Worm (Caenorhabditis elegans) whole organism, late embryonic: ENCODE data around the gene jmjd-3.3.
A peak's percentile ranks its signal among the peaks of the same experiment; 100 is the strongest.

Experiments used
- C38D4.7 ChIP-seq: fragments of 200-800 bp; sonication (Bioruptor generic); optimal IDR thresholded peaks from 2 replicates; lab custom pipeline; 2018; ENCODE audit warnings: mild to moderate bottlenecking, missing genetic modification characterization, moderate library complexity, missing compliant biosample characterization
- F13H6.1 ChIP-seq: sonication (generic microtip); optimal IDR thresholded peaks from 2 replicates; lab custom pipeline; 2016; ENCODE audit warnings: missing genetic modification characterization, missing compliant biosample characterization
- K02D7.2 ChIP-seq: sonication (generic microtip); optimal IDR thresholded peaks from 2 replicates; lab custom pipeline; 2017; ENCODE audit warnings: mild to moderate bottlenecking, missing genetic modification characterization, missing compliant biosample characterization
- K09A11.1 ChIP-seq: sonication (generic microtip); optimal IDR thresholded peaks from 2 replicates; lab custom pipeline; 2017; ENCODE audit warnings: antibody characterized with exemption, mild to moderate bottlenecking, missing genetic modification characterization, missing compliant biosample characterization; ENCODE audit not compliant: insufficient read depth
- Y22D7AL.16 ChIP-seq: sonication (generic microtip); optimal IDR thresholded peaks from 2 replicates; lab custom pipeline; 2016; ENCODE audit warnings: missing genetic modification characterization, missing compliant biosample characterization
- ahr-1 ChIP-seq: sonication (generic microtip); optimal IDR thresholded peaks from 2 replicates; lab custom pipeline; 2016; ENCODE audit warnings: missing genetic modification characterization, missing compliant biosample characterization
- ceh-14 ChIP-seq: sonication (generic microtip); optimal IDR thresholded peaks from 2 replicates; lab custom pipeline; 2016; ENCODE audit warnings: missing genotype, missing genetic modification characterization, missing compliant biosample characterization
- ceh-18 ChIP-seq: sonication (generic microtip); optimal IDR thresholded peaks from 2 replicates; lab custom pipeline; 2016; ENCODE audit warnings: missing genetic modification characterization, missing compliant biosample characterization
- ceh-19 ChIP-seq: fragments of 200-800 bp; sonication (Bioruptor generic); optimal IDR thresholded peaks from 2 replicates; lab custom pipeline; 2018; ENCODE audit warnings: mild to moderate bottlenecking, missing genetic modification characterization, missing compliant biosample characterization
- ceh-2 ChIP-seq: sonication (generic microtip); optimal IDR thresholded peaks from 2 replicates; lab custom pipeline; 2016; ENCODE audit warnings: missing genotype, missing genetic modification characterization, missing compliant biosample characterization
- ceh-30 ChIP-seq: fragments of 150-350 bp; optimal IDR thresholded peaks from 2 replicates; lab custom pipeline; 2014; ENCODE audit warnings: missing biosample characterization, missing genetic modification characterization
- ceh-34 ChIP-seq: sonication (generic microtip); optimal IDR thresholded peaks from 2 replicates; lab custom pipeline; 2016; ENCODE audit warnings: mild to moderate bottlenecking, missing genetic modification characterization, missing compliant biosample characterization
- ceh-48 ChIP-seq: sonication (generic microtip); optimal IDR thresholded peaks from 2 replicates; lab custom pipeline; 2016; ENCODE audit warnings: missing genetic modification characterization, inconsistent platforms, missing compliant biosample characterization
- ceh-6 ChIP-seq: fragments of 200-800 bp; sonication (Bioruptor generic); optimal IDR thresholded peaks from 2 replicates; lab custom pipeline; 2018; ENCODE audit warnings: mild to moderate bottlenecking, missing genetic modification characterization, missing compliant biosample characterization
- che-1 ChIP-seq: sonication (generic microtip); optimal IDR thresholded peaks from 2 replicates; lab custom pipeline; 2016; ENCODE audit warnings: mild to moderate bottlenecking, missing genetic modification characterization, missing compliant biosample characterization
- dve-1 ChIP-seq: sonication (generic microtip); optimal IDR thresholded peaks from 2 replicates; lab custom pipeline; 2017; ENCODE audit warnings: antibody characterized with exemption, mild to moderate bottlenecking, missing genetic modification characterization, missing compliant biosample characterization
- elt-2 ChIP-seq: sonication (generic microtip); optimal IDR thresholded peaks from 2 replicates; lab custom pipeline; 2016; ENCODE audit warnings: missing genetic modification reagents, missing genetic modification characterization, missing compliant biosample characterization
- elt-4 ChIP-seq: sonication (generic microtip); optimal IDR thresholded peaks from 2 replicates; lab custom pipeline; 2016; ENCODE audit warnings: missing genetic modification characterization, missing compliant biosample characterization
- eyg-1 ChIP-seq: sonication (generic microtip); optimal IDR thresholded peaks from 2 replicates; lab custom pipeline; 2016; ENCODE audit warnings: missing genotype, missing genetic modification characterization, missing compliant biosample characterization
- fkh-6 ChIP-seq: sonication (generic microtip); optimal IDR thresholded peaks from 2 replicates; lab custom pipeline; 2016; ENCODE audit warnings: missing genetic modification characterization, missing compliant biosample characterization
- gmeb-2 ChIP-seq: sonication (generic microtip); optimal IDR thresholded peaks from 2 replicates; lab custom pipeline; 2016; ENCODE audit warnings: missing genetic modification characterization, inconsistent platforms, missing compliant biosample characterization
- hlh-13 ChIP-seq: fragments of 200-800 bp; sonication (Bioruptor generic); optimal IDR thresholded peaks from 2 replicates; lab custom pipeline; 2018; ENCODE audit warnings: mild to moderate bottlenecking, missing genetic modification characterization, missing compliant biosample characterization
- hlh-6 ChIP-seq: sonication (generic microtip); optimal IDR thresholded peaks from 2 replicates; lab custom pipeline; 2016; ENCODE audit warnings: missing genotype, missing genetic modification characterization, missing compliant biosample characterization
- hlh-8 ChIP-seq: sonication (generic microtip); optimal IDR thresholded peaks from 2 replicates; lab custom pipeline; 2016; ENCODE audit warnings: missing genotype, missing genetic modification characterization, missing compliant biosample characterization
- lin-11 ChIP-seq: fragments of 200-800 bp; sonication (Bioruptor generic); optimal IDR thresholded peaks from 2 replicates; lab custom pipeline; 2018; ENCODE audit warnings: mild to moderate bottlenecking, missing genetic modification characterization, missing compliant biosample characterization
- mec-3 ChIP-seq: sonication (generic microtip); optimal IDR thresholded peaks from 2 replicates; lab custom pipeline; 2016; ENCODE audit warnings: borderline replicate concordance, missing genetic modification characterization, missing compliant biosample characterization
- nfya-1 ChIP-seq: sonication (generic microtip); optimal IDR thresholded peaks from 2 replicates; lab custom pipeline; 2017; ENCODE audit warnings: missing genetic modification characterization, mild to moderate bottlenecking, missing compliant biosample characterization, antibody characterized with exemption, moderate library complexity
- nhr-11 ChIP-seq: fragments of 150-350 bp; optimal IDR thresholded peaks from 2 replicates; lab custom pipeline; 2014; ENCODE audit warnings: missing biosample characterization, missing genetic modification characterization
- nhr-232 ChIP-seq: sonication (generic microtip); optimal IDR thresholded peaks from 2 replicates; lab custom pipeline; 2016; ENCODE audit warnings: missing genetic modification characterization, missing compliant biosample characterization
- npax-4 ChIP-seq: sonication (generic microtip); optimal IDR thresholded peaks from 2 replicates; lab custom pipeline; 2016; ENCODE audit warnings: missing genetic modification characterization, missing compliant biosample characterization
- odd-2 ChIP-seq: sonication (generic microtip); optimal IDR thresholded peaks from 2 replicates; lab custom pipeline; 2017; ENCODE audit warnings: antibody characterized with exemption, mild to moderate bottlenecking, missing genetic modification characterization, missing compliant biosample characterization
- pag-3 ChIP-seq: sonication (generic microtip); optimal IDR thresholded peaks from 2 replicates; lab custom pipeline; 2016; ENCODE audit warnings: missing compliant biosample characterization, missing genetic modification characterization, borderline replicate concordance
- pat-9 ChIP-seq: fragments of 200-800 bp; sonication (Bioruptor generic); optimal IDR thresholded peaks from 2 replicates; lab custom pipeline; 2018; ENCODE audit warnings: mild to moderate bottlenecking, missing genetic modification characterization, moderate library complexity, missing compliant biosample characterization
- pax-1 ChIP-seq: fragments of 150-350 bp; optimal IDR thresholded peaks from 2 replicates; lab custom pipeline; 2014; ENCODE audit warnings: missing biosample characterization, missing genetic modification characterization
- pha-2 ChIP-seq: sonication (generic microtip); optimal IDR thresholded peaks from 2 replicates; lab custom pipeline; 2017; ENCODE audit warnings: mild to moderate bottlenecking, missing genetic modification characterization, missing compliant biosample characterization
- pha-4 ChIP-seq: fragments of 150-350 bp; optimal IDR thresholded peaks from 2 replicates; lab custom pipeline; 2018; ENCODE audit warnings: missing biosample characterization, missing genetic modification reagents, missing genetic modification characterization
- pqm-1 ChIP-seq: sonication (generic microtip); optimal IDR thresholded peaks from 2 replicates; lab custom pipeline; 2016; ENCODE audit warnings: missing genetic modification characterization, missing compliant biosample characterization
- pros-1 ChIP-seq: fragments of 150-350 bp; optimal IDR thresholded peaks from 2 replicates; lab custom pipeline; 2014; ENCODE audit warnings: missing biosample characterization, missing genetic modification reagents, missing genetic modification characterization
- ref-2 ChIP-seq: sonication (generic microtip); optimal IDR thresholded peaks from 2 replicates; lab custom pipeline; 2016; ENCODE audit warnings: missing genetic modification characterization, missing compliant biosample characterization
- rnt-1 ChIP-seq: sonication (generic microtip); optimal IDR thresholded peaks from 2 replicates; lab custom pipeline; 2016; ENCODE audit warnings: missing genetic modification characterization, missing compliant biosample characterization
- sdc-2 ChIP-seq: sonication (generic microtip); optimal IDR thresholded peaks from 2 replicates; lab custom pipeline; 2016; ENCODE audit warnings: missing genotype, missing genetic modification characterization, missing compliant biosample characterization
- sox-4 ChIP-seq: sonication (generic microtip); optimal IDR thresholded peaks from 2 replicates; lab custom pipeline; 2017; ENCODE audit warnings: mild to moderate bottlenecking, missing genetic modification characterization, inconsistent platforms, missing compliant biosample characterization
- tbx-2 ChIP-seq: sonication (generic microtip); optimal IDR thresholded peaks from 2 replicates; lab custom pipeline; 2016; ENCODE audit warnings: missing genetic modification characterization, missing compliant biosample characterization
- tbx-7 ChIP-seq: sonication (generic microtip); optimal IDR thresholded peaks from 2 replicates; lab custom pipeline; 2016; ENCODE audit warnings: missing genotype, missing genetic modification characterization, missing compliant biosample characterization
- ttx-3 ChIP-seq: sonication (generic microtip); optimal IDR thresholded peaks from 2 replicates; lab custom pipeline; 2016; ENCODE audit warnings: missing genetic modification reagents, missing genetic modification characterization, missing compliant biosample characterization
- unc-86 ChIP-seq: sonication (generic microtip); optimal IDR thresholded peaks from 2 replicates; lab custom pipeline; 2016; ENCODE audit warnings: missing genetic modification characterization, missing compliant biosample characterization
- zip-5 ChIP-seq: sonication (generic microtip); optimal IDR thresholded peaks from 2 replicates; lab custom pipeline; 2016; ENCODE audit warnings: missing genetic modification characterization, missing compliant biosample characterization

The jmjd-3.3 gene

ce11 chrX:13412307-13412706 is 23.9 kb upstream of the jmjd-3.3 start:
- TF ChIP-seq Y22D7AL.16 (tag; lab: Kevin White, UChicago) = no peak
- no peak for TF ChIP-seq pqm-1 (tag; lab: Kevin White, UChicago)
- TF ChIP-seq pha-2 (tag; lab: Kevin White, UChicago) = no peak
- no peak for TF ChIP-seq tbx-7 (tag; lab: Kevin White, UChicago)
- no peak for TF ChIP-seq rnt-1
- TF ChIP-seq nfya-1 (tag; lab: Kevin White, UChicago) = no peak
- TF ChIP-seq pros-1 (tag; lab: Kevin White, UChicago) = no peak
- TF ChIP-seq ahr-1 (tag; lab: Kevin White, UChicago) = no peak
- no peak for TF ChIP-seq fkh-6 (tag; lab: Kevin White, UChicago)
- no peak for TF ChIP-seq unc-86 (tag; lab: Kevin White, UChicago)
- TF ChIP-seq pat-9 (tag; lab: Kevin White, UChicago) = no peak
- TF ChIP-seq npax-4 (tag; lab: Kevin White, UChicago) = no peak
- TF ChIP-seq ceh-14 (tag; lab: Kevin White, UChicago) = no peak
- TF ChIP-seq F13H6.1 (tag; lab: Kevin White, UChicago) = no peak
- no peak for TF ChIP-seq hlh-8 (tag; lab: Kevin White, UChicago)
- TF ChIP-seq ref-2 (tag; lab: Kevin White, UChicago) = no peak
- no peak for TF ChIP-seq pag-3 (tag; lab: Kevin White, UChicago)
- TF ChIP-seq lin-11 (tag; lab: Kevin White, UChicago) = no peak

ce11 chrX:13414974-13415373 is 21.2 kb upstream of the jmjd-3.3 start:
- TF ChIP-seq elt-4 (tag; lab: Kevin White, UChicago) (no peak), che-1 (tag; lab: Kevin White, UChicago) (peak; percentile 61), nfya-1 (tag; lab: Kevin White, UChicago) (peak; percentile 21), mec-3 (tag; lab: Kevin White, UChicago) (no peak), sdc-2 (tag; lab: Kevin White, UChicago) (peak; percentile 50), hlh-6 (no peak), ceh-19 (GFP tag; lab: Kevin White, UChicago) (peak; percentile 30), ttx-3 (peak; percentile 52), ceh-14 (tag; lab: Kevin White, UChicago) (peak; percentile 20), dve-1 (tag; lab: Kevin White, UChicago) (peak; percentile 65), ref-2 (tag; lab: Kevin White, UChicago) (no peak), nhr-11 (tag; lab: Kevin White, UChicago) (no peak), lin-11 (tag; lab: Kevin White, UChicago) (peak; percentile 32), eyg-1 (tag; lab: Kevin White, UChicago) (no peak), Y22D7AL.16 (tag; lab: Kevin White, UChicago) (peak; percentile 21), K02D7.2 (tag; lab: Kevin White, UChicago) (peak; percentile 53), sox-4 (tag; lab: Kevin White, UChicago) (peak; percentile 59), ceh-34 (tag; lab: Kevin White, UChicago) (peak; percentile 26), C38D4.7 (GFP tag; lab: Kevin White, UChicago) (peak; percentile 12), ceh-48 (tag; lab: Kevin White, UChicago) (peak; percentile 4), ceh-6 (GFP tag; lab: Kevin White, UChicago) (peak; percentile 46), nhr-232 (no peak), ceh-30 (tag; lab: Kevin White, UChicago) (no peak), pha-2 (tag; lab: Kevin White, UChicago) (peak; percentile 32), zip-5 (tag; lab: Kevin White, UChicago) (no peak), tbx-2 (peak; percentile 4), ceh-18 (tag; lab: Kevin White, UChicago) (peak; percentile 11), pax-1 (tag; lab: Kevin White, UChicago) (no peak), gmeb-2 (tag; lab: Kevin White, UChicago) (peak; percentile 64), K09A11.1 (tag; lab: Kevin White, UChicago) (no peak), odd-2 (tag; lab: Kevin White, UChicago) (no peak), hlh-13 (GFP tag; lab: Kevin White, UChicago) (peak; percentile 37), pros-1 (tag; lab: Kevin White, UChicago) (no peak), ahr-1 (tag; lab: Kevin White, UChicago) (no peak), pha-4 (tag; lab: Kevin White, UChicago) (no peak), elt-2 (peak; percentile 43), pat-9 (tag; lab: Kevin White, UChicago) (peak; percentile 19), ceh-2 (peak; percentile 21)
